Fruit fly (Drosophila melanogaster) whole organism, embryonic: Measurements from ENCODE around the gene CG3690.

Experiments
- Atf6 ChIP-seq: fragments of 200-800 bp; sonication (Bioruptor generic); IDR thresholded peaks from 2 replicates; pipeline ENCODE4 v1.3.6; 2022; ENCODE audit warnings: missing biosample characterization, missing genetic modification characterization
- B-H2 ChIP-seq: fragments of 200-800 bp; sonication (Bioruptor generic); optimal IDR thresholded peaks from 2 replicates; lab custom pipeline; 2018; ENCODE audit warnings: missing biosample characterization, mild to moderate bottlenecking, missing genetic modification characterization
- BEAF-32 ChIP-seq: fragments of 200-800 bp; sonication (Bioruptor generic); optimal IDR thresholded peaks from 3 replicates; lab custom pipeline; 2017; ENCODE audit warnings: missing biosample characterization, missing genetic modification characterization, mild to moderate bottlenecking, moderate library complexity, missing genetic modification reagents
- Bgb ChIP-seq: fragments of 200-800 bp; sonication (Bioruptor generic); IDR thresholded peaks from 2 replicates; pipeline ENCODE4 v1.3.6; 2022; ENCODE audit warnings: missing biosample characterization, missing genetic modification characterization; ENCODE audit not compliant: partially characterized antibody
- CG12155 ChIP-seq: fragments of 200-800 bp; sonication (Bioruptor generic); optimal IDR thresholded peaks from 3 replicates; lab custom pipeline; 2016; ENCODE audit warnings: missing biosample characterization, missing genetic modification characterization
- CG12659 ChIP-seq: fragments of 200-800 bp; sonication (Bioruptor generic); optimal IDR thresholded peaks from 3 replicates; lab custom pipeline; 2017; ENCODE audit warnings: mild to moderate bottlenecking, missing biosample characterization, missing genetic modification reagents, missing genetic modification characterization
- CG15514 ChIP-seq: fragments of 200-800 bp; sonication (Bioruptor generic); optimal IDR thresholded peaks from 3 replicates; lab custom pipeline; 2017; ENCODE audit warnings: missing biosample characterization, missing genetic modification characterization, mild to moderate bottlenecking, moderate library complexity, missing genetic modification reagents
- CG1603 ChIP-seq: fragments of 200-800 bp; sonication (Bioruptor generic); optimal IDR thresholded peaks from 2 replicates; lab custom pipeline; 2019; ENCODE audit warnings: missing biosample characterization, mild to moderate bottlenecking, missing genetic modification characterization, moderate library complexity
- CG1647 ChIP-seq: fragments of 200-800 bp; sonication (Bioruptor generic); optimal IDR thresholded peaks from 3 replicates; lab custom pipeline; 2016; ENCODE audit warnings: missing biosample characterization, missing genetic modification characterization
- CG17186 ChIP-seq: fragments of 200-800 bp; sonication (Bioruptor generic); optimal IDR thresholded peaks from 3 replicates; lab custom pipeline; 2017; ENCODE audit warnings: missing biosample characterization, missing genetic modification reagents, missing genetic modification characterization
- CG2116 ChIP-seq: fragments of 200-800 bp; sonication (Bioruptor generic); optimal IDR thresholded peaks from 3 replicates; lab custom pipeline; 2018; ENCODE audit warnings: missing biosample characterization, mild to moderate bottlenecking, missing genetic modification characterization
- CG2120 ChIP-seq: fragments of 200-800 bp; sonication (Bioruptor generic); optimal IDR thresholded peaks from 3 replicates; lab custom pipeline; 2016; ENCODE audit warnings: missing biosample characterization, missing genetic modification characterization
- CG31388 ChIP-seq: fragments of 200-800 bp; sonication (Bioruptor generic); optimal IDR thresholded peaks from 2 replicates; lab custom pipeline; 2016; ENCODE audit warnings: missing biosample characterization, missing genetic modification characterization
- CG32532 ChIP-seq: fragments of 200-800 bp; sonication (Bioruptor generic); IDR thresholded peaks from 2 replicates; pipeline ENCODE4 v1.3.6; 2022; ENCODE audit warnings: missing biosample characterization, missing genetic modification characterization
- CG4282 ChIP-seq: fragments of 200-800 bp; sonication (Bioruptor generic); optimal IDR thresholded peaks from 2 replicates; lab custom pipeline; 2016; ENCODE audit warnings: missing biosample characterization, missing genetic modification characterization
- CG4617 ChIP-seq: fragments of 200-800 bp; sonication (Bioruptor generic); optimal IDR thresholded peaks from 3 replicates; lab custom pipeline; 2016; ENCODE audit warnings: missing biosample characterization, missing genetic modification characterization, borderline replicate concordance
- CG7928 ChIP-seq: fragments of 200-800 bp; sonication (Bioruptor generic); optimal IDR thresholded peaks from 2 replicates; lab custom pipeline; 2017; ENCODE audit warnings: missing biosample characterization, mild to moderate bottlenecking, missing genetic modification characterization
- CG8089 ChIP-seq: fragments of 200-800 bp; sonication (Bioruptor generic); optimal IDR thresholded peaks from 3 replicates; lab custom pipeline; 2016; ENCODE audit warnings: missing biosample characterization, missing genetic modification characterization
- CG9727 ChIP-seq: fragments of 200-800 bp; sonication (Bioruptor generic); optimal IDR thresholded peaks from 3 replicates; lab custom pipeline; 2017; ENCODE audit warnings: missing biosample characterization, mild to moderate bottlenecking, missing genetic modification characterization
- CG9876 ChIP-seq: fragments of 200-800 bp; sonication (Bioruptor generic); optimal IDR thresholded peaks from 2 replicates; lab custom pipeline; 2016; ENCODE audit warnings: missing biosample characterization, missing genetic modification characterization
- CHES-1-like ChIP-seq: fragments of 200-800 bp; sonication (Bioruptor generic); optimal IDR thresholded peaks from 2 replicates; lab custom pipeline; 2016; ENCODE audit warnings: missing biosample characterization, missing genetic modification characterization
- D ChIP-seq, 2 experiments: fragments of 200-800 bp in 1 of 2; fragments of >200 bp in 1 of 2; sonication (Bioruptor generic) in 1 of 2; optimal IDR thresholded peaks; 2 replicates in 1 of 2; 3 replicates in 1 of 2; lab custom pipeline; 2017; ENCODE audit warnings: mild to moderate bottlenecking in 1 of 2, missing biosample characterization in 1 of 2, missing genetic modification characterization in 1 of 2, missing genetic modification reagents in 1 of 2
- D19B ChIP-seq: fragments of 200-800 bp; sonication (Bioruptor generic); optimal IDR thresholded peaks from 2 replicates; lab custom pipeline; 2017; ENCODE audit warnings: missing biosample characterization, mild to moderate bottlenecking, missing genetic modification characterization
- Dbx ChIP-seq: fragments of 200-800 bp; sonication (Bioruptor generic); IDR thresholded peaks from 3 replicates; pipeline ENCODE4 v1.3.6; 2022; ENCODE audit warnings: missing biosample characterization, missing genetic modification characterization
- Dref ChIP-seq: fragments of 200-800 bp; sonication (Bioruptor generic); IDR thresholded peaks from 2 replicates; pipeline ENCODE4 v1.3.6; 2022; ENCODE audit warnings: missing biosample characterization, missing genetic modification characterization
- E2f2 ChIP-seq: fragments of 200-800 bp; sonication (Bioruptor generic); IDR thresholded peaks from 2 replicates; pipeline ENCODE4 v1.3.6; 2022; ENCODE audit warnings: missing biosample characterization, missing genetic modification characterization
- HLH4C ChIP-seq: fragments of 200-800 bp; sonication (Bioruptor generic); IDR thresholded peaks from 3 replicates; pipeline ENCODE4 v1.3.6; 2022; ENCODE audit warnings: missing biosample characterization, missing genetic modification characterization; ENCODE audit not compliant: partially characterized antibody
- MBD-R2 ChIP-seq: fragments of 200-800 bp; sonication (Bioruptor generic); IDR thresholded peaks from 2 replicates; pipeline ENCODE4 v1.3.6; 2022; ENCODE audit warnings: missing biosample characterization, missing genetic modification characterization
- MESR4 ChIP-seq: fragments of 200-800 bp; sonication (Bioruptor generic); optimal IDR thresholded peaks from 2 replicates; lab custom pipeline; 2018; ENCODE audit warnings: missing biosample characterization, mild to moderate bottlenecking, missing genetic modification characterization, moderate library complexity
- Med ChIP-seq: fragments of 200-800 bp; sonication (Bioruptor generic); peaks from one replicate; lab custom pipeline; 2016; ENCODE audit warnings: missing biosample characterization, missing genetic modification characterization, mild to moderate bottlenecking, inconsistent platforms, moderate library complexity
- Myb ChIP-seq: fragments of 200-800 bp; sonication (Bioruptor generic); optimal IDR thresholded peaks from 2 replicates; lab custom pipeline; 2016; ENCODE audit warnings: missing biosample characterization, missing genetic modification characterization
- Opbp ChIP-seq: fragments of 200-800 bp; sonication (Bioruptor generic); IDR thresholded peaks from 3 replicates; pipeline ENCODE4 v1.3.6; 2022; ENCODE audit warnings: missing biosample characterization, missing genetic modification characterization; ENCODE audit not compliant: partially characterized antibody
- Sin3A ChIP-seq: fragments of >200 bp; optimal IDR thresholded peaks from 2 replicates; lab custom pipeline; 2018
- amos ChIP-seq: fragments of 200-800 bp; sonication (Bioruptor generic); IDR thresholded peaks from 2 replicates; pipeline ENCODE4 v1.3.6; 2022; ENCODE audit warnings: missing biosample characterization, missing genetic modification characterization; ENCODE audit not compliant: partially characterized antibody
- ato ChIP-seq: fragments of 200-800 bp; sonication (Bioruptor generic); IDR thresholded peaks from 2 replicates; pipeline ENCODE4 v1.3.6; 2022; ENCODE audit warnings: missing biosample characterization, missing genetic modification characterization; ENCODE audit not compliant: partially characterized antibody
- cg ChIP-seq: fragments of 200-800 bp; sonication (Bioruptor generic); optimal IDR thresholded peaks from 3 replicates; lab custom pipeline; 2019; ENCODE audit warnings: missing biosample characterization, mild to moderate bottlenecking, missing genetic modification characterization, moderate library complexity
- crol ChIP-seq: fragments of 200-800 bp; sonication (Bioruptor generic); IDR thresholded peaks from 2 replicates; pipeline ENCODE4 v1.3.6; 2022; ENCODE audit warnings: missing biosample characterization, missing genetic modification characterization
- grn ChIP-seq: fragments of 200-800 bp; sonication (Bioruptor generic); optimal IDR thresholded peaks from 3 replicates; lab custom pipeline; 2017; ENCODE audit warnings: missing biosample characterization, missing genetic modification characterization
- lilli ChIP-seq: fragments of 200-800 bp; sonication (Bioruptor generic); optimal IDR thresholded peaks from 3 replicates; lab custom pipeline; 2016; ENCODE audit warnings: missing biosample characterization, missing genetic modification characterization
- oc ChIP-seq: fragments of 200-800 bp; sonication (Bioruptor generic); optimal IDR thresholded peaks from 2 replicates; lab custom pipeline; 2018; ENCODE audit warnings: missing biosample characterization, mild to moderate bottlenecking, missing genetic modification characterization, moderate library complexity
- pzg ChIP-seq: fragments of 200-800 bp; sonication (Bioruptor generic); optimal IDR thresholded peaks from 3 replicates; lab custom pipeline; 2018; ENCODE audit warnings: missing biosample characterization, mild to moderate bottlenecking, missing genetic modification characterization, moderate library complexity
- ro ChIP-seq: fragments of 200-800 bp; sonication (Bioruptor generic); IDR thresholded peaks from 2 replicates; pipeline ENCODE4 v1.3.6; 2022; ENCODE audit warnings: missing biosample characterization, missing genetic modification characterization
- row ChIP-seq: fragments of 200-800 bp; sonication (Bioruptor generic); IDR thresholded peaks from 3 replicates; pipeline ENCODE4 v1.3.6; 2022; ENCODE audit warnings: missing biosample characterization, missing genetic modification characterization
- run ChIP-seq: fragments of 200-800 bp; sonication (Bioruptor generic); optimal IDR thresholded peaks from 3 replicates; lab custom pipeline; 2018; ENCODE audit warnings: missing biosample characterization, mild to moderate bottlenecking, missing genetic modification characterization
- sens ChIP-seq: fragments of 200-800 bp; sonication (Bioruptor generic); peaks from one replicate; lab custom pipeline; 2016; ENCODE audit warnings: missing biosample characterization, missing genetic modification characterization
- slp2 ChIP-seq: fragments of 200-800 bp; sonication (Bioruptor generic); optimal IDR thresholded peaks from 2 replicates; lab custom pipeline; 2016; ENCODE audit warnings: missing biosample characterization, missing genetic modification characterization
- tgo ChIP-seq: fragments of 200-800 bp; sonication (Bioruptor generic); IDR thresholded peaks from 3 replicates; pipeline ENCODE4 v1.3.6; 2022; ENCODE audit warnings: missing biosample characterization, missing genetic modification characterization
- z ChIP-seq: fragments of 200-800 bp; sonication (Bioruptor generic); IDR thresholded peaks from 3 replicates; pipeline ENCODE4 v1.3.6; 2022; ENCODE audit warnings: missing biosample characterization, missing genetic modification characterization

CG3690 gene

dm6 chrX:927863-928257 is 23.8 kb downstream of the CG3690 start, which contains the start of the genes CG43867 and MED22 (continued):
- no peak for TF ChIP-seq D19B (GFP tag; lab: Kevin White, UChicago)
- TF ChIP-seq row (GFP tag; lab: Robert Waterston, UW) = no peak
- peak; percentile 40 for TF ChIP-seq Sin3A
- TF ChIP-seq D (optimal IDR thresholded peaks at IDR 0.05; lab: Kevin White, UChicago) = no peak
- no peak for TF ChIP-seq D (GFP tag; optimal IDR thresholded peaks at IDR 0.05; lab: Kevin White, UChicago)
- no peak for TF ChIP-seq CG9876 (GFP tag; lab: Kevin White, UChicago)
- no peak for TF ChIP-seq CG9727 (GFP tag; lab: Kevin White, UChicago)
- TF ChIP-seq E2f2 (GFP tag; lab: Robert Waterston, UW) = peak; percentile 61
- peak; percentile 32 for TF ChIP-seq cg (GFP tag; lab: Kevin White, UChicago)
- no peak for TF ChIP-seq CG4282
- TF ChIP-seq CG12155 (GFP tag; lab: Kevin White, UChicago) = peak; percentile 13
- no peak for TF ChIP-seq Dbx (GFP tag; lab: Robert Waterston, UW)
- no peak for TF ChIP-seq z
- no peak for TF ChIP-seq CG32532 (GFP tag; lab: Robert Waterston, UW)
- no peak for TF ChIP-seq tgo (GFP tag; lab: Robert Waterston, UW)
- TF ChIP-seq CG17186 (GFP tag; lab: Kevin White, UChicago) = peak; percentile 1

- peak; percentile 12 for TF ChIP-seq CG1603 (tag; lab: Kevin White, UChicago)
- no peak for TF ChIP-seq CG2120 (GFP tag; lab: Kevin White, UChicago)
- TF ChIP-seq CG4617 = peak; percentile 54
- TF ChIP-seq lilli (GFP tag; lab: Kevin White, UChicago) = no peak
- TF ChIP-seq CHES-1-like = peak; percentile 1
- TF ChIP-seq run (tag; lab: Kevin White, UChicago) = no peak
- peak; percentile 41; the same call in 1 of the 3 replicates for TF ChIP-seq HLH4C
- TF ChIP-seq oc (tag; lab: Kevin White, UChicago) = no peak
- peak; percentile 41 for TF ChIP-seq BEAF-32
- TF ChIP-seq CG7928 (GFP tag; lab: Kevin White, UChicago) = no peak
- TF ChIP-seq ato = 0 out of 2 replicates have a peak, but pooled peaks have one; percentile 38
- peak; percentile 12 for TF ChIP-seq pzg (GFP tag; lab: Kevin White, UChicago)
- TF ChIP-seq cg (GFP tag; lab: Kevin White, UChicago) = peak; percentile 52
- no peak for TF ChIP-seq slp2 (GFP tag; lab: Kevin White, UChicago)
- TF ChIP-seq CG31388 (GFP tag; lab: Kevin White, UChicago) = no peak
- peak; percentile 1 for TF ChIP-seq CG12659 (GFP tag; lab: Kevin White, UChicago)
- no peak for TF ChIP-seq B-H2 (GFP tag; lab: Kevin White, UChicago)
- no peak for TF ChIP-seq CG1647 (GFP tag; lab: Kevin White, UChicago)
- peak; percentile 63 for TF ChIP-seq Dref
- TF ChIP-seq ro (GFP tag; lab: Robert Waterston, UW) = no peak
- peak; percentile 69 for TF ChIP-seq Med
- TF ChIP-seq CG2116 = peak; percentile 14
- TF ChIP-seq Atf6 = no peak
- TF ChIP-seq MBD-R2 = peak; percentile 45
- TF ChIP-seq grn (GFP tag; lab: Kevin White, UChicago) = no peak
- TF ChIP-seq Myb (GFP tag; lab: Kevin White, UChicago) = peak; percentile 86
- TF ChIP-seq CG8089 (GFP tag; lab: Kevin White, UChicago) = no peak
- TF ChIP-seq sens (GFP tag; lab: Kevin White, UChicago) = peak; percentile 3
- peak; percentile 34; the same call in 1 of the 2 replicates for TF ChIP-seq amos
- peak; percentile 95 for TF ChIP-seq CG15514
- peak; percentile 55; the same call in 1 of the 2 replicates for TF ChIP-seq crol (GFP tag; lab: Robert Waterston, UW)
- peak; percentile 77 for TF ChIP-seq MESR4
- 0 out of 3 replicates have a peak, but pooled peaks have one; percentile 32 for TF ChIP-seq Opbp (GFP tag; lab: Robert Waterston, UW)
- 0 out of 2 replicates have a peak, but pooled peaks have one; percentile 15 for TF ChIP-seq Bgb (GFP tag; lab: Robert Waterston, UW)
- TF ChIP-seq, all 482 proteins: peak for 21
Measured at dm6 chrX:927209-927862, 24.4 kb downstream of the CG3690 start, which contains the start of gene Lztr1. Gene Lztr1 (minus strand): TSS chrX:927582.
